Fruit fly (Drosophila melanogaster) whole organism, pupa: ENCODE results near the gene Mpcp2.

Source experiments
- CG10348 ChIP-seq: fragments of 200-800 bp; sonication (Bioruptor generic); IDR thresholded peaks from 2 replicates; pipeline ENCODE4 v1.3.6; 2022; ENCODE audit warnings: missing biosample characterization, missing genetic modification characterization
- CG14655 ChIP-seq: fragments of 200-800 bp; sonication (Bioruptor generic); optimal IDR thresholded peaks from 3 replicates; lab custom pipeline; 2017; ENCODE audit warnings: mild to moderate bottlenecking, missing biosample characterization, missing genetic modification reagents, missing genetic modification characterization
- EcR ChIP-seq: fragments of 200-800 bp; sonication (Bioruptor generic); optimal IDR thresholded peaks from 3 replicates; lab custom pipeline; 2019; ENCODE audit warnings: missing biosample characterization, missing genetic modification characterization, mild to moderate bottlenecking, moderate library complexity, missing genetic modification reagents
- Pif1A ChIP-seq: fragments of 200-800 bp; sonication (Bioruptor generic); optimal IDR thresholded peaks from 3 replicates; lab custom pipeline; 2016; ENCODE audit warnings: missing biosample characterization, missing genetic modification characterization
- fd96Ca ChIP-seq: fragments of 200-800 bp; sonication (Bioruptor generic); IDR thresholded peaks from 3 replicates; pipeline ENCODE4 v1.3.6; 2022; ENCODE audit warnings: missing biosample characterization, missing genetic modification characterization
- rn ChIP-seq: fragments of 200-800 bp; sonication (Bioruptor generic); IDR thresholded peaks from 2 replicates; pipeline ENCODE4 v1.3.6; 2022; ENCODE audit warnings: missing biosample characterization, missing genetic modification characterization

dm6 chr3L:14580294-14580693 is 42.8 kb downstream of the Mpcp2 start:
- TF ChIP-seq EcR (no peak), fd96Ca (GFP tag; lab: Robert Waterston, UW) (no peak), CG10348 (GFP tag; lab: Robert Waterston, UW) (no peak), CG14655 (no peak), rn (GFP tag; lab: Robert Waterston, UW) (no peak), Pif1A (GFP tag; lab: Kevin White, UChicago) (no peak)
